Worm (Caenorhabditis elegans): ENCODE results near the gene serp-1.1.

The serp-1.1 gene

DNA sequence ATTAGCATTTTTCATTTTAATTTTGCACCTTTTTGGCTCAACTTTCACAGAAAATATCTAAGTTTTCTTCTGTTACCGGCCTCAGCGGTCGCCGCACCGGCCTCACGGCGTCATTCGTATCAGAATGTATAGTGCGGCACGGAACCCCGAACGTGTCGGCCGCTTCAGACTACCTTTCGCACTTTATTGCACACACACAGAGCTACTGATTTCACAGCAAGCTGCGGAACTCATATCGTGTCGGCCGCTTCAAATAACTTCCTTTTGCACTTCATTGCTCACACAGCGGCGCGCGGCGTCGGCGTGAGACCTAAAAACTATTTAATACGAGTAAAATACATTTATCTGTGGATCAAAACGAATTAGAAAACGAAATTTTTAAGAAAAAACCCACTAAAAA lies 43.1 kb downstream of the serp-1.1 start:
- TF ChIP-seq nhr-28 (tag; optimal IDR thresholded peaks at IDR 0.05) (no peak), mdl-1 (tag; optimal IDR thresholded peaks at IDR 0.05) (no peak), Y5F2A.4 (GFP tag; optimal IDR thresholded peaks at IDR 0.05) (no peak)

DNA sequence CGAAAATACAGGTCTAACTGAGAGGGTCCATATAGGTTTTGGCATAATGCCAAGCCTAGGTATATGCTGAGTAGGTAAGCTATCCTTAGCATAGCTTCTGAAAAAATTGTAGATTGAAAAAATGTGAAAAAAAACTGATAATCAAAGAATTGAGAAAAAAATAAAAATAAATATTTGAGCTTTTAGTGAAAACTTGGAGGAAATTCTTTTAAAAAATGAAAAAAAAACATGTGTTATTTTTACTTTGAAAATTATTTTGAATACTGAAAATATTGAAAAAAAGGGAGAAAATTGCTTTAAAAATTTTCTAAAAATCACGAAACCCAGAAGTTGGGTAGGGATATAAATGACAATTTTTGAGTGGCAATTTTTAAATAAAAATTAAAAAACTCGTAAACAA lies 46.1 kb downstream of the serp-1.1 start, which contains the start of gene F53H4.3:
Gene F53H4.3, minus strand, starts transcription at position 101 of the 400 bp plus-strand sequence.
- no peak for TF ChIP-seq lin-39 (tag; optimal IDR thresholded peaks at IDR 0.05)

DNA sequence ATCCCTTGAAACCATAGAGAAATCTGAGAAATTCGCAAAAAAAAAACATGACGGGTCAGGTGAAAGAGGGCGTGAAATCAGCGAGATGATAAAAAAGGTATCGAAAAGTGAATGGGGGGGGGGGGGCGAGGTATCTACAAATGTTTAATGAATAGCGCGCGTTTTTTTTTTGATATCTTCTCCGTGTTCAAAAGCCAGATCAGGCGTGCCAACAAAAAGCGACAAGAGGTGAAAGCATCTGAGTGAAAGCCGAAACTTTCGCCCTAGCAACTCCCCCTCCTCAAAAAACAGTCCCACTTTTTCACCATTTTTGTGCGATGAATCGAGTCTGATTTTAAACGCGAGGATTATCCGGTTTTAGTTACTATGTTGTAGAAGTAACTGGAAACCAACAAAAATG lies 46.6 kb downstream of the serp-1.1 start:
- TF ChIP-seq mes-2 (tag; optimal IDR thresholded peaks at IDR 0.05; ENCODE audit: poor library complexity, severe bottlenecking): no peak
- TF ChIP-seq F26F4.8 (GFP tag; conservative IDR thresholded peaks at IDR 0.05): no peak
- TF ChIP-seq ztf-7 (tag; optimal IDR thresholded peaks at IDR 0.05): no peak
- TF ChIP-seq lin-29 (GFP tag; IDR thresholded peaks at IDR 0.05): no peak
- TF ChIP-seq ztf-11 (tag; optimal IDR thresholded peaks at IDR 0.05): no peak
- TF ChIP-seq nhr-77 (tag; optimal IDR thresholded peaks at IDR 0.05): no peak
- no peak for TF ChIP-seq Y5F2A.4 (GFP tag; optimal IDR thresholded peaks at IDR 0.05)
- TF ChIP-seq D1046.2 (GFP tag; IDR thresholded peaks at IDR 0.05): no peak
- TF ChIP-seq madf-9 (GFP tag; conservative IDR thresholded peaks at IDR 0.05): no peak
- TF ChIP-seq ceh-44 (GFP tag; IDR thresholded peaks at IDR 0.05): no peak

Measured in whole organism, L4 larva.